Worm (Caenorhabditis elegans) whole organism, L1 larva: ENCODE measurements around the gene pals-19.

Experiments
- C16A3.4 ChIP-seq: fragments of 150-350 bp; optimal IDR thresholded peaks from 2 replicates; lab custom pipeline; 2014; ENCODE audit warnings: missing biosample characterization, missing genetic modification characterization
- F16B12.6 ChIP-seq: fragments of 150-350 bp; optimal IDR thresholded peaks from 2 replicates; lab custom pipeline; 2014; ENCODE audit warnings: missing biosample characterization, missing genetic modification characterization
- egl-13 ChIP-seq: sonication (generic microtip); optimal IDR thresholded peaks from 2 replicates; lab custom pipeline; 2016; ENCODE audit warnings: missing genotype, missing genetic modification reagents, missing genetic modification characterization, missing compliant biosample characterization
- fkh-10 ChIP-seq: sonication (generic microtip); optimal IDR thresholded peaks from 2 replicates; lab custom pipeline; 2017; ENCODE audit warnings: missing biosample characterization, missing genetic modification reagents, missing genetic modification characterization
- nhr-237 ChIP-seq: fragments of 150-350 bp; optimal IDR thresholded peaks from 2 replicates; lab custom pipeline; 2014; ENCODE audit warnings: missing biosample characterization, missing genetic modification characterization
- nhr-76 ChIP-seq: sonication (generic microtip); optimal IDR thresholded peaks from 2 replicates; lab custom pipeline; 2017; ENCODE audit warnings: missing biosample characterization, missing genetic modification characterization
- nhr-77 ChIP-seq: fragments of 150-350 bp; optimal IDR thresholded peaks from 2 replicates; lab custom pipeline; 2014; ENCODE audit warnings: missing biosample characterization, missing genetic modification characterization
- pag-3 ChIP-seq: sonication (generic microtip); optimal IDR thresholded peaks from 2 replicates; lab custom pipeline; 2017; ENCODE audit warnings: missing genetic modification characterization, mild to moderate bottlenecking, missing compliant biosample characterization, antibody characterized with exemption, borderline replicate concordance; ENCODE audit not compliant: insufficient read depth
- snpc-4 ChIP-seq: fragments of 150-350 bp; optimal IDR thresholded peaks from 2 replicates; lab custom pipeline; 2014; ENCODE audit warnings: missing biosample characterization, missing genetic modification characterization
- unc-86 ChIP-seq: sonication (generic microtip); optimal IDR thresholded peaks from 2 replicates; lab custom pipeline; 2016; ENCODE audit warnings: missing genetic modification characterization, missing compliant biosample characterization

DNA sequence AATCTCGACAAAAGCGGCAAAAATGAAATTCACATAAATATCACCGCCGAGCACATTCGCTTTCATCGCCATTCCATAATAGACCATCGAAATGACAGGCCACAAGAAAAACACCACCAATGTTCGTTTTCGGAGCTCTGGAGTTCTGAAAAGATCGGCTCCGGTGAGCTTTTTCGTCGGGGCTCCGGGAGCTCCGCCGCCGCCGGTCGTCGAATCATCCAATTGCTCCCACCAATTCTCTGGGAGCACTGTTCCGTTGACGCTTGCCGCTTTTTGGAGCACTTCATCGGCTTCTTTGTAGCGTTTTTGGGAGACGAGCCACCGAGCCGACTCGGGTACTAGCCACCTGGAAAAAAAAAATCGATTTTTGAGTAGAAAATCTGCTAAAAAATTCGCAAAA, 19.7 kb downstream of the pals-19 start:
- TF ChIP-seq nhr-237 (no peak), C16A3.4 (tag; lab: Kevin White, UChicago) (no peak), egl-13 (no peak), unc-86 (tag; lab: Kevin White, UChicago) (no peak), nhr-76 (tag; lab: Kevin White, UChicago) (no peak), snpc-4 (tag; lab: Kevin White, UChicago) (no peak), fkh-10 (GFP tag; lab: Kevin White, UChicago) (no peak), nhr-77 (tag; lab: Kevin White, UChicago) (no peak), pag-3 (tag; lab: Kevin White, UChicago) (no peak), F16B12.6 (tag; lab: Kevin White, UChicago) (no peak)
